Fruit fly (Drosophila melanogaster) whole organism, pupa: ENCODE results near the gene ALiX.

Experiments
- CG10348 ChIP-seq: fragments of 200-800 bp; sonication (Bioruptor generic); IDR thresholded peaks from 2 replicates; pipeline ENCODE4 v1.3.6; 2022; ENCODE audit warnings: missing biosample characterization, missing genetic modification characterization
- CG15710 ChIP-seq: fragments of 200-800 bp; sonication (Bioruptor generic); optimal IDR thresholded peaks from 2 replicates; lab custom pipeline; 2018; ENCODE audit warnings: missing biosample characterization, mild to moderate bottlenecking, missing genetic modification characterization, moderate library complexity
- CG17806 ChIP-seq: fragments of 200-800 bp; sonication (Bioruptor generic); optimal IDR thresholded peaks from 2 replicates; lab custom pipeline; 2018; ENCODE audit warnings: missing biosample characterization, mild to moderate bottlenecking, missing genetic modification characterization, moderate library complexity
- Pif1A ChIP-seq: fragments of 200-800 bp; sonication (Bioruptor generic); optimal IDR thresholded peaks from 3 replicates; lab custom pipeline; 2016; ENCODE audit warnings: missing biosample characterization, missing genetic modification characterization

Gene ALiX

dm6 chr3R:27647817-27648216, 52.1 kb downstream of the ALiX start:
- TF ChIP-seq CG15710 (no peak), CG17806 (tag; lab: Kevin White, UChicago) (no peak), Pif1A (no peak), CG10348 (no peak)
